Worm (Caenorhabditis elegans) whole organism, L2 larva: ENCODE results near the gene vap-2.

Source experiments
- ZK546.5 ChIP-seq: sonication (generic microtip); optimal IDR thresholded peaks from 2 replicates; lab custom pipeline; 2017; ENCODE audit warnings: missing biosample characterization, missing genetic modification characterization
- aly-2 ChIP-seq: fragments of 150-350 bp; optimal IDR thresholded peaks from 2 replicates; lab custom pipeline; 2014; ENCODE audit warnings: missing biosample characterization, missing genetic modification characterization
- crh-2 ChIP-seq: sonication (generic microtip); optimal IDR thresholded peaks from 2 replicates; lab custom pipeline; 2017; ENCODE audit warnings: missing biosample characterization, missing genetic modification characterization
- elt-3 ChIP-seq: sonication (generic microtip); optimal IDR thresholded peaks from 2 replicates; lab custom pipeline; 2017; ENCODE audit warnings: missing biosample characterization, missing genetic modification characterization
- lin-13 ChIP-seq: fragments of 150-350 bp; optimal IDR thresholded peaks from 2 replicates; lab custom pipeline; 2014; ENCODE audit warnings: missing biosample characterization, missing genetic modification reagents, missing genetic modification characterization
- lin-39 ChIP-seq: fragments of 150-350 bp; optimal IDR thresholded peaks from 2 replicates; lab custom pipeline; 2014; ENCODE audit warnings: missing biosample characterization, missing genetic modification reagents, missing genetic modification characterization
- mdl-1 ChIP-seq, 2 experiments: fragments of 150-350 bp in 1 of 2; sonication (generic microtip) in 1 of 2; optimal IDR thresholded peaks; 2 replicates each; lab custom pipeline; 2017; ENCODE audit warnings: missing biosample characterization in 2 of 2, missing genetic modification characterization in 2 of 2
- nhr-23 ChIP-seq: fragments of 150-350 bp; optimal IDR thresholded peaks from 2 replicates; lab custom pipeline; 2014; ENCODE audit warnings: missing biosample characterization, missing genetic modification reagents, missing genetic modification characterization
- nhr-237 ChIP-seq: fragments of 150-350 bp; optimal IDR thresholded peaks from 2 replicates; lab custom pipeline; 2014; ENCODE audit warnings: missing biosample characterization, missing genetic modification characterization
- nhr-6 ChIP-seq: fragments of 150-350 bp; optimal IDR thresholded peaks from 2 replicates; lab custom pipeline; 2014; ENCODE audit warnings: missing biosample characterization, missing genetic modification characterization
- sma-3 ChIP-seq: sonication (generic microtip); optimal IDR thresholded peaks from 2 replicates; lab custom pipeline; 2016; ENCODE audit warnings: missing genetic modification reagents, missing genetic modification characterization, missing compliant biosample characterization
- unc-39 ChIP-seq: fragments of 150-350 bp; optimal IDR thresholded peaks from 2 replicates; lab custom pipeline; 2014; ENCODE audit warnings: missing biosample characterization, missing genetic modification characterization
- zag-1 ChIP-seq: fragments of 150-350 bp; optimal IDR thresholded peaks from 2 replicates; lab custom pipeline; 2014; ENCODE audit warnings: missing biosample characterization, missing genetic modification characterization
- ztf-4 ChIP-seq: fragments of 150-350 bp; optimal IDR thresholded peaks from 2 replicates; lab custom pipeline; 2014; ENCODE audit warnings: missing biosample characterization, missing genetic modification characterization

- no peak for TF ChIP-seq zag-1 (tag; lab: Kevin White, UChicago)
- TF ChIP-seq aly-2 (tag; lab: Kevin White, UChicago), result no peak
- TF ChIP-seq ZK546.5 (tag; lab: Kevin White, UChicago), result no peak
- no peak for TF ChIP-seq lin-39 (tag; lab: Kevin White, UChicago)
- no peak for TF ChIP-seq nhr-23 (tag; lab: Kevin White, UChicago)
- TF ChIP-seq unc-39 (tag; lab: Kevin White, UChicago), result no peak
- no peak for TF ChIP-seq lin-13 (GFP tag; lab: Kevin White, UChicago)
- TF ChIP-seq nhr-237 (tag; lab: Kevin White, UChicago), result no peak
- TF ChIP-seq elt-3, result no peak
- no peak for TF ChIP-seq ztf-4
- TF ChIP-seq sma-3 (GFP tag; lab: Kevin White, UChicago), result no peak
- no peak for TF ChIP-seq crh-2
- no peak for TF ChIP-seq mdl-1 (tag; optimal IDR thresholded peaks at IDR 0.05; lab: Kevin White, UChicago)
- TF ChIP-seq nhr-6, result no peak
Measured at ce11 chrX:10794647-10795046, 2.3 kb upstream of the vap-2 start, which contains the start of gene T05A10.6.
